Worm (Caenorhabditis elegans) whole organism, L2 larva: Measurements from ENCODE around the gene klf-1.

Source experiments
- F13H6.1 ChIP-seq: sonication (generic microtip); optimal IDR thresholded peaks from 2 replicates; lab custom pipeline; 2016; ENCODE audit warnings: missing genetic modification characterization, missing compliant biosample characterization
- ZK546.5 ChIP-seq: sonication (generic microtip); optimal IDR thresholded peaks from 2 replicates; lab custom pipeline; 2017; ENCODE audit warnings: missing biosample characterization, missing genetic modification characterization
- alr-1 ChIP-seq: fragments of 150-350 bp; optimal IDR thresholded peaks from 2 replicates; lab custom pipeline; 2014; ENCODE audit warnings: missing biosample characterization, missing genetic modification characterization
- aly-2 ChIP-seq: fragments of 150-350 bp; optimal IDR thresholded peaks from 2 replicates; lab custom pipeline; 2014; ENCODE audit warnings: missing biosample characterization, missing genetic modification characterization
- blmp-1 ChIP-seq: sonication (generic microtip); optimal IDR thresholded peaks from 2 replicates; lab custom pipeline; 2017; ENCODE audit warnings: missing genetic modification characterization, mild to moderate bottlenecking, missing compliant biosample characterization, antibody characterized with exemption, moderate library complexity; ENCODE audit not compliant: insufficient read depth
- ceh-16 ChIP-seq: fragments of 150-350 bp; optimal IDR thresholded peaks from 2 replicates; lab custom pipeline; 2014; ENCODE audit warnings: missing biosample characterization, missing genetic modification characterization
- ceh-82 ChIP-seq: fragments of 150-350 bp; optimal IDR thresholded peaks from 2 replicates; lab custom pipeline; 2014; ENCODE audit warnings: missing biosample characterization, missing genetic modification characterization
- dmd-4 ChIP-seq: sonication (generic microtip); optimal IDR thresholded peaks from 2 replicates; lab custom pipeline; 2017; ENCODE audit warnings: missing biosample characterization, missing genetic modification characterization
- egl-27 ChIP-seq: sonication (generic microtip); optimal IDR thresholded peaks from 3 replicates; lab custom pipeline; 2017; ENCODE audit warnings: missing biosample characterization, missing genetic modification reagents, missing genetic modification characterization
- elt-1 ChIP-seq: fragments of 150-350 bp; optimal IDR thresholded peaks from 2 replicates; lab custom pipeline; 2014; ENCODE audit warnings: missing biosample characterization, missing genetic modification characterization
- elt-3 ChIP-seq: sonication (generic microtip); optimal IDR thresholded peaks from 2 replicates; lab custom pipeline; 2017; ENCODE audit warnings: missing biosample characterization, missing genetic modification characterization
- fos-1 ChIP-seq: fragments of 150-350 bp; optimal IDR thresholded peaks from 2 replicates; lab custom pipeline; 2014; ENCODE audit warnings: missing biosample characterization, missing genetic modification characterization
- lin-11 ChIP-seq: fragments of 150-350 bp; sonication (generic microtip); optimal IDR thresholded peaks from 2 replicates; lab custom pipeline; 2014; ENCODE audit warnings: missing biosample characterization, missing genetic modification characterization, inconsistent platforms, mixed read lengths
- lin-13 ChIP-seq: fragments of 150-350 bp; optimal IDR thresholded peaks from 2 replicates; lab custom pipeline; 2014; ENCODE audit warnings: missing biosample characterization, missing genetic modification reagents, missing genetic modification characterization
- lin-39 ChIP-seq: fragments of 150-350 bp; optimal IDR thresholded peaks from 2 replicates; lab custom pipeline; 2014; ENCODE audit warnings: missing biosample characterization, missing genetic modification reagents, missing genetic modification characterization
- lsy-2 ChIP-seq, 2 experiments: fragments of 150-350 bp in 1 of 2; sonication (generic microtip) in 1 of 2; optimal IDR thresholded peaks; 2 replicates each; lab custom pipeline; 2014 to 2017; ENCODE audit warnings: missing biosample characterization in 2 of 2, missing genetic modification characterization in 2 of 2
- mab-5 ChIP-seq: fragments of 150-350 bp; optimal IDR thresholded peaks from 2 replicates; lab custom pipeline; 2014; ENCODE audit warnings: missing biosample characterization, missing genetic modification characterization
- mbf-1 ChIP-seq: sonication (generic microtip); optimal IDR thresholded peaks from 2 replicates; lab custom pipeline; 2017; ENCODE audit warnings: missing biosample characterization, missing genetic modification characterization
- mdl-1 ChIP-seq, 2 experiments: fragments of 150-350 bp in 1 of 2; sonication (generic microtip) in 1 of 2; optimal IDR thresholded peaks; 2 replicates each; lab custom pipeline; 2017; ENCODE audit warnings: missing biosample characterization in 2 of 2, missing genetic modification characterization in 2 of 2
- nhr-10 ChIP-seq: sonication (generic microtip); optimal IDR thresholded peaks from 2 replicates; lab custom pipeline; 2017; ENCODE audit warnings: missing biosample characterization, missing genetic modification characterization
- nhr-11 ChIP-seq: fragments of 150-350 bp; optimal IDR thresholded peaks from 2 replicates; lab custom pipeline; 2014; ENCODE audit warnings: missing biosample characterization, missing genetic modification characterization
- nhr-12 ChIP-seq: fragments of 150-350 bp; optimal IDR thresholded peaks from 2 replicates; lab custom pipeline; 2014; ENCODE audit warnings: missing biosample characterization, missing genetic modification characterization
- nhr-21 ChIP-seq: fragments of 150-350 bp; optimal IDR thresholded peaks from 2 replicates; lab custom pipeline; 2014; ENCODE audit warnings: missing biosample characterization, missing genetic modification characterization
- nhr-23 ChIP-seq: fragments of 150-350 bp; optimal IDR thresholded peaks from 2 replicates; lab custom pipeline; 2014; ENCODE audit warnings: missing biosample characterization, missing genetic modification reagents, missing genetic modification characterization
- nhr-237 ChIP-seq: fragments of 150-350 bp; optimal IDR thresholded peaks from 2 replicates; lab custom pipeline; 2014; ENCODE audit warnings: missing biosample characterization, missing genetic modification characterization
- nhr-25 ChIP-seq: fragments of 150-350 bp; sonication (generic microtip); optimal IDR thresholded peaks from 3 replicates; lab custom pipeline; 2014; ENCODE audit warnings: missing biosample characterization, missing genetic modification characterization
- nhr-77 ChIP-seq: fragments of 150-350 bp; optimal IDR thresholded peaks from 2 replicates; lab custom pipeline; 2014; ENCODE audit warnings: missing biosample characterization, missing genetic modification characterization
- skn-1 ChIP-seq: sonication (generic microtip); optimal IDR thresholded peaks from 2 replicates; lab custom pipeline; 2017; ENCODE audit warnings: missing biosample characterization, missing genetic modification characterization
- snpc-4 ChIP-seq: fragments of 150-350 bp; optimal IDR thresholded peaks from 2 replicates; lab custom pipeline; 2014; ENCODE audit warnings: missing biosample characterization, missing genetic modification characterization
- unc-39 ChIP-seq: fragments of 150-350 bp; optimal IDR thresholded peaks from 2 replicates; lab custom pipeline; 2014; ENCODE audit warnings: missing biosample characterization, missing genetic modification characterization
- unc-55 ChIP-seq: fragments of 150-350 bp; sonication (generic microtip); optimal IDR thresholded peaks from 3 replicates; lab custom pipeline; 2014; ENCODE audit warnings: missing biosample characterization, missing genetic modification reagents, missing genetic modification characterization
- ztf-1 ChIP-seq: fragments of 200-800 bp; sonication (Bioruptor generic); conservative IDR thresholded peaks from 2 replicates; pipeline ENCODE4 v1.3.6; 2022; ENCODE audit warnings: missing genetic modification characterization, missing compliant biosample characterization

klf-1 gene

DNA sequence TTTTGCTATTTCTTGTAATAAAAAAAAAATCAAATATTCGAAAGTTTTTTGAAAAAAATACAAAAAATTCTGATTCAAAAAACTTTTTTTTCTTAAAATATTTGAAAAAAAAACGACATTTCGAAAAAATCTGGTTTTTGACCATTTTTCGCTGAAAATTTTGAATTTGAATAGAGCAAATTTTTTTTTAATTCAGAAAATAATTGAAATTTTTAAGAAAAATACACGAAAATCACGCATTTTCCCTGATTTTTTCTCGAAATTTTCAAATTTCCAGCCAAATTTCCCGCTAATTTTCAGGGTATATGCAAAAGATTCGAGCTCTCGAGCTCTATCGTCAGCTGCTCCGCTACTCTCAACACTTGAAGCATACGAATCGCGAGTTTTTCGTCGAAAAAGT is 47.8 kb upstream of the klf-1 start, which contains the start of gene Y71H2AM.1:
Y71H2AM.1 (plus strand) TSS at position 301 of the 400 bp plus-strand sequence.
- TF ChIP-seq skn-1 (tag; lab: Kevin White, UChicago) (no peak), alr-1 (tag; lab: Kevin White, UChicago) (no peak), lin-39 (tag; lab: Kevin White, UChicago) (no peak), ceh-82 (tag; lab: Kevin White, UChicago) (no peak), snpc-4 (tag; lab: Kevin White, UChicago) (no peak), unc-55 (no peak), lin-11 (no peak), elt-3 (tag; lab: Kevin White, UChicago) (no peak), mab-5 (no peak), nhr-23 (tag; lab: Kevin White, UChicago) (no peak), unc-39 (no peak), nhr-25 (tag; lab: Kevin White, UChicago) (no peak), elt-1 (tag; lab: Kevin White, UChicago) (no peak), nhr-237 (tag; lab: Kevin White, UChicago) (no peak), lsy-2 (tag; optimal IDR thresholded peaks at IDR 0.05; lab: Kevin White, UChicago) (no peak), blmp-1 (no peak)

DNA sequence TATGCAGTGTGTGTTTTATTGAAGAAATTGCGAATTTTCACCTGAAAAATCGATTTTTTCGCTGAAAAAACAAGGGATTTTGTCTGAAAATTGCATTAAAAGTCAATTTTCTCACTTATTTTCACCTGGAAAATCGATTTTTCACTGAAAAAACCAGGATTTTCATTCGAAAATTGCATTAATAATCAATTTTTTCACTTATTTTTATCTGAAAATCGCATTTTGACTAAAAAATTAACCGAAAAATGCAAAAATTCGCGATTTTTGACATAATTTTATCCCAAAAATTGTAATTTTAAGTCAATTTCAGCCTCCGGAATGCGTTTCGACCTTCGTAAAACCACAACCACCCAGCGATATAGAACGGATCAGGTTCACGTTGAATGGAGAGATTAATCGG is 42.1 kb upstream of the klf-1 start, which contains the start of gene Y71H2AM.29:
Y71H2AM.29 (plus strand) TSS at position 301 of the 400 bp plus-strand sequence.
- TF ChIP-seq alr-1 (tag; lab: Kevin White, UChicago) = no peak
- TF ChIP-seq ZK546.5 (tag; lab: Kevin White, UChicago) = no peak
- TF ChIP-seq F13H6.1 (tag; lab: Kevin White, UChicago) = no peak
- TF ChIP-seq mdl-1 (tag; optimal IDR thresholded peaks at IDR 0.05; lab: Kevin White, UChicago) = no peak
- no peak for TF ChIP-seq nhr-25 (tag; lab: Kevin White, UChicago)
- TF ChIP-seq lin-39 (tag; lab: Kevin White, UChicago) = no peak
- TF ChIP-seq fos-1 (tag; lab: Kevin White, UChicago) = no peak
- no peak for TF ChIP-seq blmp-1
- TF ChIP-seq egl-27 (tag; lab: Kevin White, UChicago) = no peak
- TF ChIP-seq nhr-21 = no peak
- TF ChIP-seq lin-13 (GFP tag; lab: Kevin White, UChicago) = no peak
- TF ChIP-seq ztf-1 (GFP tag; lab: Robert Waterston, UW) = no peak
- TF ChIP-seq nhr-12 (tag; lab: Kevin White, UChicago) = no peak
- no peak for TF ChIP-seq nhr-237 (tag; lab: Kevin White, UChicago)
- TF ChIP-seq dmd-4 = no peak
- TF ChIP-seq unc-39 = no peak
- TF ChIP-seq nhr-11 (tag; lab: Kevin White, UChicago) = no peak
- no peak for TF ChIP-seq lsy-2 (tag; optimal IDR thresholded peaks at IDR 0.05; lab: Kevin White, UChicago)

DNA sequence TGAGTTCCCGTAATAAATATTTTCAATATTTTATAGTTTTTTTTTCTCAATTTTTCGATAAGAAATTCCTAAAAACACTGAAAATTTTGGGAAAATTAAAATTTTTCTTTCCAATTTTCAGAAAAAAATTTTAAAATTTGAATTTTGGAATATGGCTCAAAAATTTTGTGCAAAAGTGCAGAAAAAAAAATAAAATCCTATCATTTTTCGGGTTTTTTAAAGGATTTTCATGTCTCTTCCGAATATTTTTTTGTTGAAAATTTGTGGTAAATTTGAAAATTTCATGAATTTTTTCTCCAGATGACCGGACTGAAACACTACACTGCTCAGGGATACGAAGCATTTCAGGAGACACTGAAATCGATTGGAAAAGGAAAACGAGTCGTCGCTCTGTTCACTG is 40.3 kb upstream of the klf-1 start, which contains the start of gene txdc-17:
txdc-17 (plus strand) TSS at position 301 of the 400 bp plus-strand sequence.
- TF ChIP-seq blmp-1 = no peak

DNA sequence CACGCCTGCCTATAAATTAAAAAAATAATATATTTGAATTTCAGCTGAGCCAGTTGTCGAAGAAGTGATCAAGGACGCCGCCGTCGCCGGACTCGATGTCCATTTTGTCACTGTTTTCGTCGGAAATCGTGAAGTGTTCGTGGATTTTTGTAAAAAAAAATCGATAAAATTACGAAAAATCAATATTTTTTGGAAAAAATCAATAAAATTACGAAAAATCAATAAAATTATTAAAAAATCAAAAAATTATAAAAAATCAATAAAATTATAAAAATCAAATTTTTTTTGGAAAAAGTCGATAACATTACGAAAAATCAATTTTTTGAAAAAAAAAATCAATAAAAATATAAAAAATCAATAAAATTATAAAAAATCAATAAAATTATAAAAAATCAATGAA is 39.6 kb upstream of the klf-1 start:
- no peak for TF ChIP-seq ztf-1 (GFP tag; lab: Robert Waterston, UW)
- no peak for TF ChIP-seq nhr-77 (tag; lab: Kevin White, UChicago)
- TF ChIP-seq blmp-1 = no peak
- no peak for TF ChIP-seq lin-13 (GFP tag; lab: Kevin White, UChicago)
- no peak for TF ChIP-seq nhr-11 (tag; lab: Kevin White, UChicago)
- no peak for TF ChIP-seq ceh-16 (tag; lab: Kevin White, UChicago)
- TF ChIP-seq aly-2 (tag; lab: Kevin White, UChicago) = no peak
- TF ChIP-seq, all 48 proteins: peak for 0

DNA sequence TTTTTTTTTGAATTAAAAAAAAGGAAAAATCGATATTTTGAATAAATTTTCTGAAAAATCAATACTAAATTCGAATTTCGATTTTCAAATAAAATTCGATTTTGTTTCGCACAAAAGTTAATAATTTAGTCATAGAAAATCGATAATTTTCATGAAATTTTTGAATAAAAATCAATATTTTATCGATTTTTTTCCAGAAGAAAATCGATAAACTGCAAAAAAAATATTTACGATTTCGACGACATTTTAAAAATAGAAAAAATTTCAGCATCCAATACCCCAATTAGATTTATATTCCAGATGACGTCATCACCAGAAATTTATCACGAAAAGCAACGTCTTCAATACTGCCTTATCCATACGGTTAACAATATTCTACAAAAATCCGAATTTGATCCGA is 38.3 kb upstream of the klf-1 start, which contains the start of gene josd-1:
josd-1 (plus strand) TSS at position 301 of the 400 bp plus-strand sequence.
- no peak for TF ChIP-seq ceh-16 (tag; lab: Kevin White, UChicago)
- TF ChIP-seq nhr-12 (tag; lab: Kevin White, UChicago) = no peak
- no peak for TF ChIP-seq mbf-1 (tag; lab: Kevin White, UChicago)
- no peak for TF ChIP-seq nhr-10
- no peak for TF ChIP-seq nhr-23 (tag; lab: Kevin White, UChicago)
- TF ChIP-seq lsy-2 (tag; optimal IDR thresholded peaks at IDR 0.05; lab: Kevin White, UChicago) = no peak
- TF ChIP-seq nhr-21 = no peak
- no peak for TF ChIP-seq fos-1 (tag; lab: Kevin White, UChicago)
- TF ChIP-seq aly-2 (tag; lab: Kevin White, UChicago) = no peak
- TF ChIP-seq, all 48 proteins: peak for 0
